Worm (Caenorhabditis elegans): ENCODE results near the gene cdd-2.

- no peak for TF ChIP-seq lsy-12 (tag; optimal IDR thresholded peaks at IDR 0.05)
- TF ChIP-seq skn-1 (tag; optimal IDR thresholded peaks at IDR 0.05) = no peak
- no peak for TF ChIP-seq nfya-1 (tag; optimal IDR thresholded peaks at IDR 0.05; ENCODE audit: insufficient read depth)
Observed at ce11 chrIV:7547843-7548578, at the start of gene cdd-2, which contains the start of gene oef-1.

All from whole organism, L3 larva.